Worm (Caenorhabditis elegans): ENCODE data around the gene bub-3.

DNA sequence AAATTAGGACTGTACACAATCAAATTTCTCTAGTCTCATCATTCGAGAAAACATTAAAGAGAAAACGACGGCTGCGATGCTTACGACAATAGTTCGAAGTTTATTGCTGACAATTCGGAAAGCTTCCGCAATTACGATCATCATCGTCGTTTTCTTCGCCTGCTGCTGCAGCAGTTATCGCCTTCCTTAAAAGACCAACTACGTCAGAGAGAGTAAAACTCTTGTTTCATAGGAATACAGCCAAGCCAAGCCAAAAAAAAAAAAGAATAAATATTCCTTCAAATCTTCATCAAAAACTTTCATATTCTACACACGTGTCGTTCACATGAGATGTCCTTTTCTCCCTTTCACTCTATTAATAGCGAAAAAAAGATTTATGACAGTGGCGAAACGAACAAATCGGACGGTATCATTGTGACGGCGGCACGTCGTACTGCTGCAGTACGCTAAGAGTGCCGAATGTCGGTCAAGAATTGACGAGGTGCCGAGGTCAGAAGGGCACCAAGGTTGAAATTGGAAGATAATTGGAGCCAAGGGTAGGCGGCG, 46.0 kb upstream of the bub-3 start:
- TF ChIP-seq sem-4 (tag; optimal IDR thresholded peaks at IDR 0.05) = no peak
- peak; percentile 91 for TF ChIP-seq sma-9 (GFP tag; optimal IDR thresholded peaks at IDR 0.05)
- TF ChIP-seq sma-9 (tag; optimal IDR thresholded peaks at IDR 0.05) = no peak
- no peak for TF ChIP-seq unc-39 (tag; optimal IDR thresholded peaks at IDR 0.05)
- no peak for TF ChIP-seq elt-1 (tag; optimal IDR thresholded peaks at IDR 0.05)
- no peak for TF ChIP-seq aly-2 (tag; optimal IDR thresholded peaks at IDR 0.05)
- TF ChIP-seq egl-27 (tag; optimal IDR thresholded peaks at IDR 0.05) = peak; percentile 1
- TF ChIP-seq nhr-11 (tag; optimal IDR thresholded peaks at IDR 0.05) = no peak
- TF ChIP-seq R02D3.7 (tag; optimal IDR thresholded peaks at IDR 0.05) = no peak
- no peak for TF ChIP-seq nhr-23 (tag; optimal IDR thresholded peaks at IDR 0.05)
- TF ChIP-seq skn-1 (tag; optimal IDR thresholded peaks at IDR 0.05) = no peak
- TF ChIP-seq snpc-4 (tag; optimal IDR thresholded peaks at IDR 0.05) = no peak
- no peak for TF ChIP-seq F13H6.1 (tag; optimal IDR thresholded peaks at IDR 0.05)
- TF ChIP-seq unc-62 (GFP tag; optimal IDR thresholded peaks at IDR 0.05) = no peak
- peak; percentile 28 for TF ChIP-seq fos-1 (tag; optimal IDR thresholded peaks at IDR 0.05)

Measured in whole organism, L2 larva.